Worm (Caenorhabditis elegans) whole organism, late embryonic: ENCODE data around the gene glb-31.

Experiments used
- C08G9.2 ChIP-seq: sonication (generic microtip); optimal IDR thresholded peaks from 2 replicates; lab custom pipeline; 2016; ENCODE audit warnings: mild to moderate bottlenecking, missing genetic modification characterization, moderate library complexity, missing compliant biosample characterization
- K02D7.2 ChIP-seq: sonication (generic microtip); optimal IDR thresholded peaks from 2 replicates; lab custom pipeline; 2017; ENCODE audit warnings: mild to moderate bottlenecking, missing genetic modification characterization, missing compliant biosample characterization
- ceh-14 ChIP-seq: sonication (generic microtip); optimal IDR thresholded peaks from 2 replicates; lab custom pipeline; 2016; ENCODE audit warnings: missing genotype, missing genetic modification characterization, missing compliant biosample characterization
- ceh-18 ChIP-seq: sonication (generic microtip); optimal IDR thresholded peaks from 2 replicates; lab custom pipeline; 2016; ENCODE audit warnings: missing genetic modification characterization, missing compliant biosample characterization
- ceh-2 ChIP-seq: sonication (generic microtip); optimal IDR thresholded peaks from 2 replicates; lab custom pipeline; 2016; ENCODE audit warnings: missing genotype, missing genetic modification characterization, missing compliant biosample characterization
- ceh-30 ChIP-seq: fragments of 150-350 bp; optimal IDR thresholded peaks from 2 replicates; lab custom pipeline; 2014; ENCODE audit warnings: missing biosample characterization, missing genetic modification characterization
- ceh-31 ChIP-seq: sonication (generic microtip); optimal IDR thresholded peaks from 2 replicates; lab custom pipeline; 2016; ENCODE audit warnings: missing genetic modification characterization, missing compliant biosample characterization
- ceh-48 ChIP-seq: sonication (generic microtip); optimal IDR thresholded peaks from 2 replicates; lab custom pipeline; 2016; ENCODE audit warnings: missing genetic modification characterization, inconsistent platforms, missing compliant biosample characterization
- ceh-9 ChIP-seq: sonication (generic microtip); optimal IDR thresholded peaks from 2 replicates; lab custom pipeline; 2016; ENCODE audit warnings: mild to moderate bottlenecking, missing genetic modification characterization, inconsistent platforms, missing compliant biosample characterization
- che-1 ChIP-seq: sonication (generic microtip); optimal IDR thresholded peaks from 2 replicates; lab custom pipeline; 2016; ENCODE audit warnings: mild to moderate bottlenecking, missing genetic modification characterization, missing compliant biosample characterization
- elt-2 ChIP-seq: sonication (generic microtip); optimal IDR thresholded peaks from 2 replicates; lab custom pipeline; 2016; ENCODE audit warnings: missing genetic modification reagents, missing genetic modification characterization, missing compliant biosample characterization
- eyg-1 ChIP-seq: sonication (generic microtip); optimal IDR thresholded peaks from 2 replicates; lab custom pipeline; 2016; ENCODE audit warnings: missing genotype, missing genetic modification characterization, missing compliant biosample characterization
- fkh-6 ChIP-seq: sonication (generic microtip); optimal IDR thresholded peaks from 2 replicates; lab custom pipeline; 2016; ENCODE audit warnings: missing genetic modification characterization, missing compliant biosample characterization
- gmeb-2 ChIP-seq: sonication (generic microtip); optimal IDR thresholded peaks from 2 replicates; lab custom pipeline; 2016; ENCODE audit warnings: missing genetic modification characterization, inconsistent platforms, missing compliant biosample characterization
- hlh-13 ChIP-seq: fragments of 200-800 bp; sonication (Bioruptor generic); optimal IDR thresholded peaks from 2 replicates; lab custom pipeline; 2018; ENCODE audit warnings: mild to moderate bottlenecking, missing genetic modification characterization, missing compliant biosample characterization
- hlh-30 ChIP-seq: sonication (generic microtip); optimal IDR thresholded peaks from 2 replicates; lab custom pipeline; 2017; ENCODE audit warnings: antibody characterized with exemption, missing genetic modification characterization, missing compliant biosample characterization; ENCODE audit not compliant: insufficient read depth
- hlh-6 ChIP-seq: sonication (generic microtip); optimal IDR thresholded peaks from 2 replicates; lab custom pipeline; 2016; ENCODE audit warnings: missing genotype, missing genetic modification characterization, missing compliant biosample characterization
- lim-6 ChIP-seq: sonication (generic microtip); optimal IDR thresholded peaks from 2 replicates; lab custom pipeline; 2016; ENCODE audit warnings: missing genetic modification characterization, missing compliant biosample characterization
- lin-11 ChIP-seq: fragments of 200-800 bp; sonication (Bioruptor generic); optimal IDR thresholded peaks from 2 replicates; lab custom pipeline; 2018; ENCODE audit warnings: mild to moderate bottlenecking, missing genetic modification characterization, missing compliant biosample characterization
- madf-2 ChIP-seq: sonication (generic microtip); optimal IDR thresholded peaks from 2 replicates; lab custom pipeline; 2017; ENCODE audit warnings: missing genetic modification characterization, missing compliant biosample characterization
- mec-3 ChIP-seq: sonication (generic microtip); optimal IDR thresholded peaks from 2 replicates; lab custom pipeline; 2016; ENCODE audit warnings: borderline replicate concordance, missing genetic modification characterization, missing compliant biosample characterization
- nfya-1 ChIP-seq: sonication (generic microtip); optimal IDR thresholded peaks from 2 replicates; lab custom pipeline; 2017; ENCODE audit warnings: missing genetic modification characterization, mild to moderate bottlenecking, missing compliant biosample characterization, antibody characterized with exemption, moderate library complexity
- nhr-11 ChIP-seq: fragments of 150-350 bp; optimal IDR thresholded peaks from 2 replicates; lab custom pipeline; 2014; ENCODE audit warnings: missing biosample characterization, missing genetic modification characterization
- nhr-232 ChIP-seq: sonication (generic microtip); optimal IDR thresholded peaks from 2 replicates; lab custom pipeline; 2016; ENCODE audit warnings: missing genetic modification characterization, missing compliant biosample characterization
- odd-2 ChIP-seq: sonication (generic microtip); optimal IDR thresholded peaks from 2 replicates; lab custom pipeline; 2017; ENCODE audit warnings: antibody characterized with exemption, mild to moderate bottlenecking, missing genetic modification characterization, missing compliant biosample characterization
- pag-3 ChIP-seq: sonication (generic microtip); optimal IDR thresholded peaks from 2 replicates; lab custom pipeline; 2016; ENCODE audit warnings: missing compliant biosample characterization, missing genetic modification characterization, borderline replicate concordance
- pax-1 ChIP-seq: fragments of 150-350 bp; optimal IDR thresholded peaks from 2 replicates; lab custom pipeline; 2014; ENCODE audit warnings: missing biosample characterization, missing genetic modification characterization
- pha-4 ChIP-seq: fragments of 150-350 bp; optimal IDR thresholded peaks from 2 replicates; lab custom pipeline; 2018; ENCODE audit warnings: missing biosample characterization, missing genetic modification reagents, missing genetic modification characterization
- pqm-1 ChIP-seq: sonication (generic microtip); optimal IDR thresholded peaks from 2 replicates; lab custom pipeline; 2016; ENCODE audit warnings: missing genetic modification characterization, missing compliant biosample characterization
- ref-2 ChIP-seq: sonication (generic microtip); optimal IDR thresholded peaks from 2 replicates; lab custom pipeline; 2016; ENCODE audit warnings: missing genetic modification characterization, missing compliant biosample characterization
- sdc-2 ChIP-seq: sonication (generic microtip); optimal IDR thresholded peaks from 2 replicates; lab custom pipeline; 2016; ENCODE audit warnings: missing genotype, missing genetic modification characterization, missing compliant biosample characterization
- sox-4 ChIP-seq: sonication (generic microtip); optimal IDR thresholded peaks from 2 replicates; lab custom pipeline; 2017; ENCODE audit warnings: mild to moderate bottlenecking, missing genetic modification characterization, inconsistent platforms, missing compliant biosample characterization
- syd-9 ChIP-seq: sonication (generic microtip); optimal IDR thresholded peaks from 2 replicates; lab custom pipeline; 2016; ENCODE audit warnings: mild to moderate bottlenecking, missing genetic modification characterization, moderate library complexity, missing compliant biosample characterization
- tbx-2 ChIP-seq: sonication (generic microtip); optimal IDR thresholded peaks from 2 replicates; lab custom pipeline; 2016; ENCODE audit warnings: missing genetic modification characterization, missing compliant biosample characterization
- tbx-7 ChIP-seq: sonication (generic microtip); optimal IDR thresholded peaks from 2 replicates; lab custom pipeline; 2016; ENCODE audit warnings: missing genotype, missing genetic modification characterization, missing compliant biosample characterization
- ttx-3 ChIP-seq: sonication (generic microtip); optimal IDR thresholded peaks from 2 replicates; lab custom pipeline; 2016; ENCODE audit warnings: missing genetic modification reagents, missing genetic modification characterization, missing compliant biosample characterization
- unc-42 ChIP-seq: sonication (generic microtip); optimal IDR thresholded peaks from 2 replicates; lab custom pipeline; 2016; ENCODE audit warnings: missing genotype, missing genetic modification characterization, missing compliant biosample characterization
- unc-55 ChIP-seq: sonication (generic microtip); optimal IDR thresholded peaks from 2 replicates; lab custom pipeline; 2017; ENCODE audit warnings: missing biosample characterization, missing genetic modification reagents, missing genetic modification characterization
- unc-86 ChIP-seq: sonication (generic microtip); optimal IDR thresholded peaks from 2 replicates; lab custom pipeline; 2016; ENCODE audit warnings: missing genetic modification characterization, missing compliant biosample characterization
- ztf-16 ChIP-seq: sonication (generic microtip); optimal IDR thresholded peaks from 2 replicates; lab custom pipeline; 2017; ENCODE audit warnings: missing genetic modification characterization, missing compliant biosample characterization

glb-31 gene

ce11 chrII:1324017-1324416, 22.6 kb upstream of the glb-31 start:
- TF ChIP-seq ttx-3 (tag; lab: Kevin White, UChicago), result no peak
- TF ChIP-seq pax-1, result no peak
- TF ChIP-seq unc-42 (tag; lab: Kevin White, UChicago), result peak; percentile 72

- TF ChIP-seq nfya-1 (tag; lab: Kevin White, UChicago) (peak; percentile 7), ceh-14 (peak; percentile 99), hlh-30 (tag; lab: Kevin White, UChicago) (no peak), sdc-2 (tag; lab: Kevin White, UChicago) (no peak), ref-2 (no peak), pqm-1 (no peak), elt-2 (no peak), ceh-48 (peak; percentile 70), unc-42 (tag; lab: Kevin White, UChicago) (peak; percentile 89), gmeb-2 (tag; lab: Kevin White, UChicago) (no peak), ceh-18 (tag; lab: Kevin White, UChicago) (no peak), nhr-11 (tag; lab: Kevin White, UChicago) (no peak), che-1 (tag; lab: Kevin White, UChicago) (peak; percentile 20), ceh-30 (tag; lab: Kevin White, UChicago) (no peak), ceh-2 (tag; lab: Kevin White, UChicago) (no peak), tbx-2 (peak; percentile 17), ceh-31 (tag; lab: Kevin White, UChicago) (peak; percentile 50), unc-86 (tag; lab: Kevin White, UChicago) (peak; percentile 15)
These were observed 21.8 kb upstream of the glb-31 start for ce11 chrII:1323190-1323651.

ce11 chrII:1322283-1323173, 21.1 kb upstream of the glb-31 start:
- no peak for TF ChIP-seq sdc-2 (tag; lab: Kevin White, UChicago)
- TF ChIP-seq pag-3 (tag; lab: Kevin White, UChicago), result no peak
- no peak for TF ChIP-seq eyg-1 (tag; lab: Kevin White, UChicago)
- TF ChIP-seq madf-2, result no peak
- TF ChIP-seq che-1 (tag; lab: Kevin White, UChicago), result no peak
- TF ChIP-seq syd-9 (tag; lab: Kevin White, UChicago), result no peak
- no peak for TF ChIP-seq ceh-9 (tag; lab: Kevin White, UChicago)
- TF ChIP-seq odd-2 (tag; lab: Kevin White, UChicago), result no peak
- TF ChIP-seq ceh-14, result no peak
- no peak for TF ChIP-seq gmeb-2 (tag; lab: Kevin White, UChicago)
- no peak for TF ChIP-seq pha-4 (tag; lab: Kevin White, UChicago)
- no peak for TF ChIP-seq mec-3 (tag; lab: Kevin White, UChicago)
- TF ChIP-seq, all 69 proteins: peak for 0

- no peak for TF ChIP-seq K02D7.2 (tag; lab: Kevin White, UChicago)
- peak; percentile 29 for TF ChIP-seq elt-2
- peak; percentile 0 for TF ChIP-seq ceh-48
These were observed 19.7 kb upstream of the glb-31 start, which contains the start of gene vig-1 for ce11 chrII:1320987-1321807. TSS of gene vig-1 (plus strand) at chrII:1321037.

- TF ChIP-seq ttx-3 (tag; lab: Kevin White, UChicago), result peak; percentile 51
- TF ChIP-seq unc-55 (GFP tag; lab: Kevin White, UChicago), result peak; percentile 82
- no peak for TF ChIP-seq nhr-11 (tag; lab: Kevin White, UChicago)
- no peak for TF ChIP-seq hlh-13 (GFP tag; lab: Kevin White, UChicago)
- peak; percentile 13 for TF ChIP-seq hlh-6 (tag; lab: Kevin White, UChicago)
- no peak for TF ChIP-seq tbx-7 (tag; lab: Kevin White, UChicago)
- TF ChIP-seq nhr-232 (tag; lab: Kevin White, UChicago), result no peak
- peak; percentile 81 for TF ChIP-seq ceh-30 (tag; lab: Kevin White, UChicago)
- peak; percentile 70 for TF ChIP-seq che-1 (tag; lab: Kevin White, UChicago)
- TF ChIP-seq lin-11 (tag; lab: Kevin White, UChicago), result peak; percentile 20
- TF ChIP-seq ceh-48, result peak; percentile 58
- TF ChIP-seq ztf-16, result peak; percentile 27
- peak; percentile 15 for TF ChIP-seq odd-2 (tag; lab: Kevin White, UChicago)
- TF ChIP-seq C08G9.2 (tag; lab: Kevin White, UChicago), result peak; percentile 11
- TF ChIP-seq eyg-1 (tag; lab: Kevin White, UChicago), result no peak
- TF ChIP-seq lim-6 (tag; lab: Kevin White, UChicago), result no peak
- no peak for TF ChIP-seq fkh-6 (tag; lab: Kevin White, UChicago)
- TF ChIP-seq sox-4, result peak; percentile 66
- TF ChIP-seq ref-2, result peak; percentile 80
- peak; percentile 61 for TF ChIP-seq syd-9 (tag; lab: Kevin White, UChicago)
- TF ChIP-seq tbx-2, result peak; percentile 91
These were observed 19.0 kb upstream of the glb-31 start for ce11 chrII:1320412-1320811.
